Fruit fly (Drosophila melanogaster) whole organism, embryonic: Measurements from ENCODE around the gene GatB.

ENCODE experiments used
- Aef1 ChIP-seq: fragments of 200-800 bp; sonication (Bioruptor generic); IDR thresholded peaks from 3 replicates; pipeline ENCODE4 v1.3.6; 2022; ENCODE audit warnings: missing biosample characterization, missing genetic modification characterization
- BEAF-32 ChIP-seq: fragments of 200-800 bp; sonication (Bioruptor generic); optimal IDR thresholded peaks from 3 replicates; lab custom pipeline; 2017; ENCODE audit warnings: missing biosample characterization, missing genetic modification characterization, mild to moderate bottlenecking, moderate library complexity, missing genetic modification reagents
- Blimp-1 ChIP-seq: fragments of 200-800 bp; sonication (Bioruptor generic); optimal IDR thresholded peaks from 3 replicates; lab custom pipeline; 2018; ENCODE audit warnings: missing biosample characterization, missing genetic modification characterization, mild to moderate bottlenecking, moderate library complexity, missing genetic modification reagents
- CG11560 ChIP-seq: fragments of 200-800 bp; sonication (Bioruptor generic); IDR thresholded peaks from 3 replicates; pipeline ENCODE4 v1.3.6; 2022; ENCODE audit warnings: missing biosample characterization, missing genetic modification characterization
- CG12769 ChIP-seq: fragments of 200-800 bp; sonication (Bioruptor generic); optimal IDR thresholded peaks from 2 replicates; lab custom pipeline; 2019; ENCODE audit warnings: missing biosample characterization, mild to moderate bottlenecking, missing genetic modification characterization, moderate library complexity
- CG12942 ChIP-seq: fragments of 200-800 bp; sonication (Bioruptor generic); optimal IDR thresholded peaks from 3 replicates; lab custom pipeline; 2016; ENCODE audit warnings: missing biosample characterization, missing genetic modification characterization
- CG1529 ChIP-seq: fragments of 200-800 bp; sonication (Bioruptor generic); optimal IDR thresholded peaks from 3 replicates; lab custom pipeline; 2018; ENCODE audit warnings: missing biosample characterization, missing genetic modification characterization
- CG16813 ChIP-seq: fragments of 200-800 bp; sonication (Bioruptor generic); IDR thresholded peaks from 3 replicates; pipeline ENCODE4 v1.3.6; 2022; ENCODE audit warnings: missing biosample characterization, missing genetic modification characterization; ENCODE audit not compliant: partially characterized antibody
- CG17612 ChIP-seq: fragments of 200-800 bp; sonication (Bioruptor generic); IDR thresholded peaks from 2 replicates; pipeline ENCODE4 v1.3.6; 2022; ENCODE audit warnings: missing biosample characterization, missing genetic modification characterization
- CG18262 ChIP-seq: fragments of 200-800 bp; optimal IDR thresholded peaks from 3 replicates; lab custom pipeline; 2019; ENCODE audit warnings: missing biosample characterization, mild to moderate bottlenecking, missing genetic modification characterization, moderate library complexity
- CG3838 ChIP-seq: fragments of 200-800 bp; sonication (Bioruptor generic); optimal IDR thresholded peaks from 3 replicates; lab custom pipeline; 2016; ENCODE audit warnings: missing biosample characterization, missing genetic modification characterization
- CG3995 ChIP-seq: fragments of 200-800 bp; sonication (Bioruptor generic); optimal IDR thresholded peaks from 3 replicates; lab custom pipeline; 2016; ENCODE audit warnings: missing biosample characterization, missing genetic modification characterization
- CG4282 ChIP-seq: fragments of 200-800 bp; sonication (Bioruptor generic); optimal IDR thresholded peaks from 2 replicates; lab custom pipeline; 2016; ENCODE audit warnings: missing biosample characterization, missing genetic modification characterization
- CG4424 ChIP-seq: fragments of 200-800 bp; sonication (Bioruptor generic); optimal IDR thresholded peaks from 3 replicates; lab custom pipeline; 2016; ENCODE audit warnings: missing biosample characterization, missing genetic modification characterization
- CG4617 ChIP-seq: fragments of 200-800 bp; sonication (Bioruptor generic); optimal IDR thresholded peaks from 3 replicates; lab custom pipeline; 2016; ENCODE audit warnings: missing biosample characterization, missing genetic modification characterization, borderline replicate concordance
- CG5953 ChIP-seq: fragments of 200-800 bp; sonication (Bioruptor generic); IDR thresholded peaks from 2 replicates; pipeline ENCODE4 v1.3.6; 2022; ENCODE audit warnings: missing biosample characterization, missing genetic modification characterization
- CG6791 ChIP-seq: fragments of 200-800 bp; sonication (Bioruptor generic); IDR thresholded peaks from 3 replicates; pipeline ENCODE4 v1.3.6; 2022; ENCODE audit warnings: missing biosample characterization, missing genetic modification characterization; ENCODE audit not compliant: partially characterized antibody
- CG6813 ChIP-seq: fragments of 200-800 bp; sonication (Bioruptor generic); optimal IDR thresholded peaks from 2 replicates; lab custom pipeline; 2017; ENCODE audit warnings: missing biosample characterization, missing genetic modification characterization, mild to moderate bottlenecking, moderate library complexity, missing genetic modification reagents
- Dfd ChIP-seq, 2 experiments: fragments of >200 bp; optimal IDR thresholded peaks; 2 replicates each; lab custom pipeline; 2017; ENCODE audit warnings: missing biosample characterization in 2 of 2, missing genetic modification characterization in 2 of 2
- Dll ChIP-seq: fragments of 200-800 bp; sonication (Bioruptor generic); IDR thresholded peaks from 4 replicates; pipeline ENCODE4 v1.3.6; 2022; ENCODE audit warnings: missing biosample characterization, missing genetic modification characterization; ENCODE audit not compliant: partially characterized antibody
- HmgZ ChIP-seq: fragments of 200-800 bp; sonication (Bioruptor generic); optimal IDR thresholded peaks from 2 replicates; lab custom pipeline; 2018; ENCODE audit warnings: missing biosample characterization, mild to moderate bottlenecking, missing genetic modification characterization
- Hmx ChIP-seq: fragments of 200-800 bp; sonication (Bioruptor generic); optimal IDR thresholded peaks from 2 replicates; lab custom pipeline; 2016; ENCODE audit warnings: missing biosample characterization, missing genetic modification characterization
- Hr51 ChIP-seq, 2 experiments: fragments of 200-800 bp; sonication (Bioruptor generic); optimal IDR thresholded peaks; 2 replicates in 1 of 2; 3 replicates in 1 of 2; lab custom pipeline; 2016 to 2018; ENCODE audit warnings: missing biosample characterization in 2 of 2, missing genetic modification characterization in 2 of 2, mild to moderate bottlenecking in 1 of 2, moderate library complexity in 1 of 2
- Meics ChIP-seq: fragments of 200-800 bp; sonication (Bioruptor generic); optimal IDR thresholded peaks from 2 replicates; lab custom pipeline; 2017; ENCODE audit warnings: missing biosample characterization, mild to moderate bottlenecking, missing genetic modification characterization
- NK7.1 ChIP-seq: fragments of 200-800 bp; sonication (Bioruptor generic); optimal IDR thresholded peaks from 3 replicates; lab custom pipeline; 2016; ENCODE audit warnings: missing biosample characterization, missing genetic modification characterization
- Ptx1 ChIP-seq: fragments of 200-800 bp; sonication (Bioruptor generic); IDR thresholded peaks from 2 replicates; pipeline ENCODE4 v1.3.6; 2022; ENCODE audit warnings: missing biosample characterization, missing genetic modification characterization
- Rx ChIP-seq: fragments of 200-800 bp; sonication (Bioruptor generic); IDR thresholded peaks from 2 replicates; pipeline ENCODE4 v1.3.6; 2022; ENCODE audit warnings: missing biosample characterization, missing genetic modification characterization
- crol ChIP-seq: fragments of 200-800 bp; sonication (Bioruptor generic); IDR thresholded peaks from 2 replicates; pipeline ENCODE4 v1.3.6; 2022; ENCODE audit warnings: missing biosample characterization, missing genetic modification characterization
- esg ChIP-seq: fragments of 200-800 bp; sonication (Bioruptor generic); conservative IDR thresholded peaks from 2 replicates; pipeline ENCODE4 v1.3.6; 2022; ENCODE audit warnings: missing biosample characterization, missing genetic modification characterization
- ftz-f1 ChIP-seq: fragments of 200-800 bp; sonication (Bioruptor generic); optimal IDR thresholded peaks from 2 replicates; lab custom pipeline; 2016; ENCODE audit warnings: missing biosample characterization, missing genetic modification characterization
- gem ChIP-seq: fragments of 200-800 bp; sonication (Bioruptor generic); optimal IDR thresholded peaks from 2 replicates; lab custom pipeline; 2019; ENCODE audit warnings: missing biosample characterization, mild to moderate bottlenecking, missing genetic modification characterization, moderate library complexity
- ind ChIP-seq: fragments of 200-800 bp; sonication (Bioruptor generic); optimal IDR thresholded peaks from 3 replicates; lab custom pipeline; 2016; ENCODE audit warnings: missing biosample characterization, missing genetic modification characterization
- inv ChIP-seq: fragments of 200-800 bp; sonication (Bioruptor generic); IDR thresholded peaks from 2 replicates; pipeline ENCODE4 v1.3.6; 2022; ENCODE audit warnings: missing biosample characterization, missing genetic modification characterization; ENCODE audit not compliant: partially characterized antibody
- klu ChIP-seq: fragments of 200-800 bp; sonication (Bioruptor generic); IDR thresholded peaks from 2 replicates; pipeline ENCODE4 v1.3.6; 2022; ENCODE audit warnings: missing biosample characterization, missing genetic modification characterization
- lilli ChIP-seq: fragments of 200-800 bp; sonication (Bioruptor generic); optimal IDR thresholded peaks from 3 replicates; lab custom pipeline; 2016; ENCODE audit warnings: missing biosample characterization, missing genetic modification characterization
- lola ChIP-seq, 3 experiments: fragments of >200 bp in 2 of 3; fragments of 200-800 bp in 1 of 3; sonication (Bioruptor generic) in 1 of 3; optimal IDR thresholded peaks; 2 replicates each; lab custom pipeline; 2017 to 2019; ENCODE audit warnings: missing biosample characterization in 3 of 3, missing genetic modification characterization in 3 of 3, mild to moderate bottlenecking in 1 of 3, moderate library complexity in 1 of 3
- lov ChIP-seq, 2 experiments: fragments of 200-800 bp in 1 of 2; fragments of >200 bp in 1 of 2; sonication (Bioruptor generic) in 1 of 2; IDR thresholded peaks in 1 of 2; optimal IDR thresholded peaks in 1 of 2; 2 replicates in 1 of 2; 3 replicates in 1 of 2; pipeline versions ENCODE4 v1.3.6 to Lab custom; 2017 to 2022; ENCODE audit warnings: missing biosample characterization in 1 of 2, missing genetic modification characterization in 1 of 2
- otp ChIP-seq: fragments of 200-800 bp; sonication (Bioruptor generic); IDR thresholded peaks from 3 replicates; pipeline ENCODE4, ENCODE4 v1.3.6; 2022; ENCODE audit warnings: missing biosample characterization, missing genetic modification characterization
- prd ChIP-seq, 3 experiments: fragments of >200 bp in 2 of 3; fragments of 200-800 bp in 1 of 3; sonication (Bioruptor generic) in 1 of 3; optimal IDR thresholded peaks in 2 of 3; IDR thresholded peaks in 1 of 3; 2 replicates in 2 of 3; 3 replicates in 1 of 3; pipeline versions ENCODE4 v1.3.6 to Lab custom; 2017 to 2022; ENCODE audit warnings: missing biosample characterization in 1 of 3, missing genetic modification characterization in 1 of 3
- pum ChIP-seq: fragments of 200-800 bp; sonication (Bioruptor generic); optimal IDR thresholded peaks from 2 replicates; lab custom pipeline; 2016; ENCODE audit warnings: missing biosample characterization, missing genetic modification characterization
- slp2 ChIP-seq: fragments of 200-800 bp; sonication (Bioruptor generic); optimal IDR thresholded peaks from 2 replicates; lab custom pipeline; 2016; ENCODE audit warnings: missing biosample characterization, missing genetic modification characterization
- sr ChIP-seq: fragments of 200-800 bp; sonication (Bioruptor generic); IDR thresholded peaks from 3 replicates; pipeline ENCODE4 v1.3.6; 2022; ENCODE audit warnings: missing biosample characterization, missing genetic modification characterization
- toy ChIP-seq: fragments of 200-800 bp; sonication (Bioruptor generic); IDR thresholded peaks from 2 replicates; pipeline ENCODE4 v1.3.6; 2022; ENCODE audit warnings: missing biosample characterization, missing genetic modification characterization
- trem ChIP-seq: fragments of 200-800 bp; optimal IDR thresholded peaks from 3 replicates; lab custom pipeline; 2019; ENCODE audit warnings: missing biosample characterization, mild to moderate bottlenecking, missing genetic modification characterization, moderate library complexity
- vvl ChIP-seq: fragments of 200-800 bp; sonication (Bioruptor generic); IDR thresholded peaks from 2 replicates; pipeline ENCODE4 v1.3.6; 2022; ENCODE audit warnings: missing biosample characterization, missing genetic modification characterization
- wor ChIP-seq: fragments of 200-800 bp; sonication (Bioruptor generic); IDR thresholded peaks from 2 replicates; pipeline ENCODE4 v1.3.6; 2022; ENCODE audit warnings: missing biosample characterization, missing genetic modification characterization
- zen ChIP-seq: fragments of 200-800 bp; sonication (Bioruptor generic); optimal IDR thresholded peaks from 3 replicates; lab custom pipeline; 2018; ENCODE audit warnings: missing biosample characterization, mild to moderate bottlenecking, missing genetic modification characterization, moderate library complexity

Gene GatB

dm6 chr3R:24112320-24113069 is 17.6 kb downstream of the GatB start, which contains the start of gene CG13605 (continued):
- TF ChIP-seq HmgZ (peak; percentile 26), CG1529 (peak; percentile 24), esg (GFP tag; lab: Robert Waterston, UW) (no peak), CG12942 (peak; percentile 62), Blimp-1 (peak; percentile 72), Meics (GFP tag; lab: Kevin White, UChicago) (peak; percentile 93), CG4617 (GFP tag; lab: Kevin White, UChicago) (peak; percentile 80), CG16813 (GFP tag; lab: Robert Waterston, UW) (peak; percentile 67), vvl (GFP tag; lab: Robert Waterston, UW) (peak; percentile 91), inv (GFP tag; lab: Robert Waterston, UW) (no peak), CG11560 (tag; lab: Robert Waterston, UW) (no peak), Dfd (GFP tag; optimal IDR thresholded peaks at IDR 0.05; lab: Kevin White, UChicago) (no peak), CG6791 (peak; percentile 48; the same call in 2 of the 3 replicates), ftz-f1 (no peak), Aef1 (peak; percentile 63; the same call in 2 of the 3 replicates), ind (GFP tag; lab: Kevin White, UChicago) (peak; percentile 76), CG17612 (GFP tag; lab: Robert Waterston, UW) (peak; percentile 14; the same call in 1 of the 2 replicates), sr (GFP tag; lab: Robert Waterston, UW) (no peak), pum (GFP tag; lab: Kevin White, UChicago) (peak; percentile 44), Dll (GFP tag; lab: Robert Waterston, UW) (peak; percentile 51; the same call in 3 of the 4 replicates), lov (optimal IDR thresholded peaks at IDR 0.05; lab: Kevin White, UChicago) (no peak), lov (GFP tag; IDR thresholded peaks at IDR 0.05; lab: Robert Waterston, UW) (0 out of 3 replicates have a peak, but pooled peaks have one; percentile 73), CG18262 (tag; lab: Kevin White, UChicago) (peak; percentile 75), CG4424 (GFP tag; lab: Kevin White, UChicago) (peak; percentile 64), CG6813 (peak; percentile 78), CG3838 (GFP tag; lab: Kevin White, UChicago) (no peak), lola (GFP tag; optimal IDR thresholded peaks at IDR 0.05; lab: Kevin White, UChicago) (peak in 1 of 3 experiments; percentile 43), CG5953 (GFP tag; lab: Robert Waterston, UW) (no peak), Hmx (GFP tag; lab: Kevin White, UChicago) (peak; percentile 36), crol (GFP tag; lab: Robert Waterston, UW) (no peak), gem (tag; lab: Kevin White, UChicago) (peak; percentile 86), otp (GFP tag; lab: Robert Waterston, UW) (no peak), BEAF-32 (GFP tag; lab: Kevin White, UChicago) (peak; percentile 37), trem (tag; lab: Kevin White, UChicago) (peak; percentile 67), Ptx1 (GFP tag; lab: Robert Waterston, UW) (peak; percentile 74), toy (no peak), slp2 (GFP tag; lab: Kevin White, UChicago) (no peak), prd (optimal IDR thresholded peaks at IDR 0.05; lab: Kevin White, UChicago) (no peak), prd (GFP tag; IDR thresholded peaks at IDR 0.05; lab: Robert Waterston, UW) (peak; percentile 67), CG4282 (GFP tag; lab: Kevin White, UChicago) (peak; percentile 16), zen (tag; lab: Kevin White, UChicago) (peak; percentile 48), CG12769 (no peak), wor (0 out of 2 replicates have a peak, but pooled peaks have one; percentile 28), NK7.1 (GFP tag; lab: Kevin White, UChicago) (no peak), klu (GFP tag; lab: Robert Waterston, UW) (peak; percentile 46; the same call in 1 of the 2 replicates), Hr51 (GFP tag; optimal IDR thresholded peaks at IDR 0.05; lab: Kevin White, UChicago) (peak; percentile 29 to 79), CG3995 (peak; percentile 13), Rx (GFP tag; lab: Robert Waterston, UW) (peak; percentile 23; the same call in 1 of the 2 replicates), lilli (GFP tag; lab: Kevin White, UChicago) (peak; percentile 82)
